Fruit fly (Drosophila melanogaster) whole organism, adult: Measurements from ENCODE around the gene CG16820.

Experiments used
- CG14711 ChIP-seq: fragments of 200-800 bp; sonication (Bioruptor generic); optimal IDR thresholded peaks from 2 replicates; lab custom pipeline; 2018; ENCODE audit warnings: missing biosample characterization, mild to moderate bottlenecking, missing genetic modification characterization, moderate library complexity
- CG33017 ChIP-seq: fragments of 200-800 bp; sonication (Bioruptor generic); optimal IDR thresholded peaks from 2 replicates; lab custom pipeline; 2018; ENCODE audit warnings: missing biosample characterization, mild to moderate bottlenecking, missing genetic modification characterization, moderate library complexity
- Hr96 ChIP-seq: fragments of 200-800 bp; sonication (Bioruptor generic); optimal IDR thresholded peaks from 2 replicates; lab custom pipeline; 2016; ENCODE audit warnings: missing biosample characterization, missing genetic modification characterization
- cic ChIP-seq: fragments of 200-800 bp; sonication (Bioruptor generic); optimal IDR thresholded peaks from 2 replicates; lab custom pipeline; 2017; ENCODE audit warnings: missing biosample characterization, mild to moderate bottlenecking, missing genetic modification characterization, moderate library complexity
- pad ChIP-seq: fragments of 200-800 bp; sonication (Bioruptor generic); optimal IDR thresholded peaks from 3 replicates; lab custom pipeline; 2017; ENCODE audit warnings: missing biosample characterization, missing genetic modification characterization, mild to moderate bottlenecking, moderate library complexity, missing genetic modification reagents

DNA sequence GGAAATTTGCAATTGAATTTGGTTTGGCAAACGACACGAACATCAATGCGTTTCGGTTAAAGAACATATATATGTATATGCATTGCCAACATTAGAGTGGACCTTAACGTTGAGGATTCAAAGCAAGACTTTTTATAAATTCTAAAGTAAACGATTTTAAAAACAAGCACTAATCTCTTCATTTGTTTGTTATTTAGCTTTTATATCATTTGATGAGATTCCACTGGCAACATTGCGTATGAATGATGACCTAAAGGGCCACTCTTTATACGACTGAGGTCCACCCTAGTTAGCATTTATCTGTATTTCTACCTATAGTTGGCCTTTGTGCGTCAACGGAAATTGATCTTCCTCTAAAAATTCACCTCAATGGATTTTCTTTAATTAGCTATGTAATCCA, 12.7 kb downstream of the CG16820 start:
- no peak for TF ChIP-seq cic (GFP tag; lab: Kevin White, UChicago)
- TF ChIP-seq CG33017 (tag; lab: Kevin White, UChicago) = no peak
- TF ChIP-seq CG14711 (tag; lab: Kevin White, UChicago) = no peak
- no peak for TF ChIP-seq pad (GFP tag; lab: Kevin White, UChicago)
- TF ChIP-seq Hr96 (GFP tag; lab: Kevin White, UChicago) = no peak
